Fruit fly (Drosophila melanogaster) whole organism, pupa: ENCODE results near the gene CG13613.

Experiments used
- CG10348 ChIP-seq: fragments of 200-800 bp; sonication (Bioruptor generic); IDR thresholded peaks from 2 replicates; pipeline ENCODE4 v1.3.6; 2022; ENCODE audit warnings: missing biosample characterization, missing genetic modification characterization
- CG12605 ChIP-seq: fragments of 200-800 bp; sonication (Bioruptor generic); IDR thresholded peaks from 2 replicates; pipeline ENCODE4 v1.3.6; 2022; ENCODE audit warnings: missing biosample characterization, missing genetic modification characterization
- CG17806 ChIP-seq: fragments of 200-800 bp; sonication (Bioruptor generic); optimal IDR thresholded peaks from 2 replicates; lab custom pipeline; 2018; ENCODE audit warnings: missing biosample characterization, mild to moderate bottlenecking, missing genetic modification characterization, moderate library complexity
- CG34367 ChIP-seq: fragments of 200-800 bp; sonication (Bioruptor generic); optimal IDR thresholded peaks from 2 replicates; lab custom pipeline; 2018; ENCODE audit warnings: missing biosample characterization, mild to moderate bottlenecking, missing genetic modification characterization
- CG8159 ChIP-seq: fragments of 200-800 bp; sonication (Bioruptor generic); optimal IDR thresholded peaks from 3 replicates; lab custom pipeline; 2018; ENCODE audit warnings: missing biosample characterization, mild to moderate bottlenecking, missing genetic modification characterization, moderate library complexity
- CG8301 ChIP-seq: fragments of 200-800 bp; sonication (Bioruptor generic); optimal IDR thresholded peaks from 2 replicates; lab custom pipeline; 2018; ENCODE audit warnings: missing biosample characterization, mild to moderate bottlenecking, missing genetic modification characterization
- CG9948 ChIP-seq: fragments of 200-800 bp; sonication (Bioruptor generic); optimal IDR thresholded peaks from 2 replicates; lab custom pipeline; 2018; ENCODE audit warnings: missing biosample characterization, mild to moderate bottlenecking, missing genetic modification characterization, moderate library complexity
- D1 ChIP-seq: fragments of 200-800 bp; sonication (Bioruptor generic); optimal IDR thresholded peaks from 2 replicates; lab custom pipeline; 2018; ENCODE audit warnings: missing biosample characterization, mild to moderate bottlenecking, missing genetic modification characterization, moderate library complexity
- Pif1A ChIP-seq: fragments of 200-800 bp; sonication (Bioruptor generic); optimal IDR thresholded peaks from 3 replicates; lab custom pipeline; 2016; ENCODE audit warnings: missing biosample characterization, missing genetic modification characterization
- Pif1B ChIP-seq: fragments of 200-800 bp; sonication (Bioruptor generic); optimal IDR thresholded peaks from 3 replicates; lab custom pipeline; 2016; ENCODE audit warnings: missing biosample characterization, missing genetic modification characterization
- fd96Ca ChIP-seq: fragments of 200-800 bp; sonication (Bioruptor generic); IDR thresholded peaks from 3 replicates; pipeline ENCODE4 v1.3.6; 2022; ENCODE audit warnings: missing biosample characterization, missing genetic modification characterization
- gl ChIP-seq: fragments of 200-800 bp; sonication (Bioruptor generic); optimal IDR thresholded peaks from 2 replicates; lab custom pipeline; 2018; ENCODE audit warnings: missing biosample characterization, mild to moderate bottlenecking, missing genetic modification characterization

- no peak for TF ChIP-seq CG8301 (tag; lab: Kevin White, UChicago)
- TF ChIP-seq CG12605 (GFP tag; lab: Robert Waterston, UW): no peak
- TF ChIP-seq CG10348: no peak
- TF ChIP-seq Pif1A (GFP tag; lab: Kevin White, UChicago): no peak
- TF ChIP-seq CG8159 (tag; lab: Kevin White, UChicago): no peak
- TF ChIP-seq CG17806 (tag; lab: Kevin White, UChicago): no peak
- TF ChIP-seq fd96Ca: no peak
- TF ChIP-seq Pif1B (GFP tag; lab: Kevin White, UChicago): no peak
- TF ChIP-seq CG9948: no peak
- TF ChIP-seq CG34367 (tag; lab: Kevin White, UChicago): no peak
- no peak for TF ChIP-seq gl (tag; lab: Kevin White, UChicago)
- no peak for TF ChIP-seq D1
These were observed 11.9 kb upstream of the CG13613 start for dm6 chr3R:24353448-24353847.
